Fruit fly (Drosophila melanogaster) Kc167 (cell line): ENCODE measurements around the gene CG17267.

Experiments used
- Myc ChIP-seq: fragments of >200 bp; optimal IDR thresholded peaks from 2 replicates; lab custom pipeline; 2017; ENCODE audit warnings: missing external identifiers
- Sin3A ChIP-seq: fragments of >200 bp; optimal IDR thresholded peaks from 2 replicates; lab custom pipeline; 2018; ENCODE audit warnings: missing external identifiers
- h ChIP-seq: fragments of >200 bp; optimal IDR thresholded peaks from 3 replicates; lab custom pipeline; 2018; ENCODE audit warnings: missing external identifiers
- insv ChIP-seq: fragments of >200 bp; optimal IDR thresholded peaks from 3 replicates; lab custom pipeline; 2018; ENCODE audit warnings: missing external identifiers
- psq ChIP-seq: fragments of >200 bp; optimal IDR thresholded peaks from 2 replicates; lab custom pipeline; 2017; ENCODE audit warnings: missing external identifiers
- ttk ChIP-seq: sonication (Bioruptor generic); optimal IDR thresholded peaks from 2 replicates; lab custom pipeline; 2017; ENCODE audit warnings: missing external identifiers

CG17267 gene

dm6 chr3R:20735405-20735804 is 3.5 kb downstream of the CG17267 start, which contains the start of gene Cdk2:
Gene Cdk2, plus strand, starts transcription at chr3R:20735623.
- TF ChIP-seq Myc (lab: Kevin White, UChicago): no peak

DNA sequence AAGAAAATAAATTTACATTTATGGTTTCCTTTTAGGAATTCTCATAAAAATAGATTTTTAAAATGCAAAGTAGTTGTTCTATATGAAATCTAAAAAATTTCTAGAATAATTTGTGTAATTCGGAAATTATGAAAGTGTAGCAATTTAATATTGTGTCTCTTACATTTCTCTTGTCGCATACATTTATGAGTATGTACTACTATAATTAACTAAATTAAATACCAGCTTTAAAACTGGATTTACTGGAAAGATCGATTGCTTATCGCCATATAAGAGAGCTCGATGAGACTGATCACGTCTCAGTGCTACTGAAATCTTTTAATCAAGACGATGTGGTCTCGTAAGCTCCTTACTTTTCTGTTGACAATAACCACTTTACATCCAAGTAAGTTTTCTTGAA is 7.6 kb downstream of the CG17267 start, which contains the start of gene CG31205:
TSS of gene CG31205 (plus strand) at position 301 of the 400 bp plus-strand sequence.
- no peak for TF ChIP-seq ttk (lab: Kevin White, UChicago)
- no peak for TF ChIP-seq insv
- no peak for TF ChIP-seq psq
- no peak for TF ChIP-seq Sin3A (lab: Kevin White, UChicago)
- no peak for TF ChIP-seq Myc (lab: Kevin White, UChicago)
- no peak for TF ChIP-seq h (lab: Kevin White, UChicago)

DNA sequence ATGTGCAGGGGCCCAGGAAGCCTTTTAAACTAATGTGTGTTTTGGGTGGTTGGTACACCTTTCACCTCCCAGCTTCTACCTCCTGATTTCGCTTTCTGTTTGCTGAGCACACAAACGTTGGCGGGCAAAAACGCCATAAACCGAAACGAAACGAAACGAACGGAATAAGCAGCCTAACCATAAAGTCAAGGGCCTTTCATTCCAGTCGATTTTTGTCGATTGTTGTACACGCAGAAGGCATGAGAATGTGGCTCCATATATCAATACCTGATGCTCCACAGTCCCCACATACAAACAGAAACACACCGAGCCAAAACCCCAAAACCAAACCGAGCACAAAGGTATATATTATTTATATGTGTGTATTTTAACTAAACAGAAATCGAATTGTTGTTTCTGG is 15.4 kb downstream of the CG17267 start:
- TF ChIP-seq Myc (lab: Kevin White, UChicago): no peak
- TF ChIP-seq psq: no peak
- no peak for TF ChIP-seq ttk (lab: Kevin White, UChicago)
- TF ChIP-seq insv: no peak
- TF ChIP-seq h (lab: Kevin White, UChicago): no peak
- no peak for TF ChIP-seq Sin3A (lab: Kevin White, UChicago)

DNA sequence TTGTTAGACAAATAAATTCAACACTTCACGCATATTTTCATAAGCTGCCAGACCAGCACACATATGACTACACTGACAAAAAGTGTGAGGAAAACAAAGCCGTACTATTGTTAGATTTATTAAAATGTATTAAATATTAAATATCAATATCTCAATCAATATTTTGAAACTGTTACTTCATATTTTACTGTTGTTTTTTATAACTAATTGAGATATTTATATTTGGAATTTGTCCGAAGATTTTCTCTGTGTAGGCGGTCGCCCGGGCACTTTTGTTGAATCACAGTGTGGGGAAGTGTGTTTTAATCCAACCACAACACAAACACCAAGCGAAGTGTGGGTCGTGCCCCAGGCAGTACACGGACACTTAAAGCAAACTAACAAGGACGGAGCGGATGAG is 19.6 kb downstream of the CG17267 start:
- TF ChIP-seq ttk (lab: Kevin White, UChicago) (no peak), insv (no peak), psq (no peak), Myc (lab: Kevin White, UChicago) (no peak), h (lab: Kevin White, UChicago) (no peak), Sin3A (lab: Kevin White, UChicago) (no peak)

DNA sequence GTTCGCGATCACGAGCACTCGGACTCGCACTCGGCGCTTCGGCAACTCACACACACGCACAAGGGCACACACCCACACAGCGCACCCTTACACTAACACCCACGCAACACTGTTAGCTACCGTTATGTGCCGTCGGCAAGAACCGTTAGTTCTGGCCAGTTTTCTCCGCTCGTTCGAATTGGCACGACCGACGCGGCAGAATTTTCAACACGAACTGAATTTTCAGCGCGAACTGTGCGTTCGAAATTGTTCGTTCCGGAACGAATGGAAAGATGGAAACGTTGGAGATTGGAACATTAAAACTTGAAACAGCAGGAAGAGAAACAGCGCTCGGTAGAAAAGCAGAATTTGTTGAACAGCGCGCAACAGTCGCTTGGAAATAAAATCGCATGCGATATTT is 24.5 kb downstream of the CG17267 start, which contains the start of gene Oamb:
TSS of gene Oamb (minus strand) at position 218 of the 400 bp plus-strand sequence.
- no peak for TF ChIP-seq Sin3A (lab: Kevin White, UChicago)
- no peak for TF ChIP-seq ttk (lab: Kevin White, UChicago)
- TF ChIP-seq h (lab: Kevin White, UChicago): no peak
- TF ChIP-seq psq: no peak
- no peak for TF ChIP-seq Myc (lab: Kevin White, UChicago)
